Fruit fly (Drosophila melanogaster) whole organism, embryonic: ENCODE data around the gene Ciz1.

Source experiments
- Bteb2 ChIP-seq: fragments of 200-800 bp; sonication (Bioruptor generic); optimal IDR thresholded peaks from 2 replicates; lab custom pipeline; 2016; ENCODE audit warnings: missing biosample characterization, missing genetic modification characterization
- C15 ChIP-seq: fragments of 200-800 bp; sonication (Bioruptor generic); IDR thresholded peaks from 3 replicates; pipeline ENCODE4 v1.3.6; 2022; ENCODE audit warnings: missing biosample characterization, missing genetic modification characterization
- CG10274 ChIP-seq: fragments of 200-800 bp; sonication (Bioruptor generic); optimal IDR thresholded peaks from 3 replicates; lab custom pipeline; 2017; ENCODE audit warnings: missing biosample characterization, mild to moderate bottlenecking, missing genetic modification characterization
- CG10321 ChIP-seq: fragments of 200-800 bp; sonication (Bioruptor generic); IDR thresholded peaks from 2 replicates; pipeline ENCODE4 v1.3.6; 2022; ENCODE audit warnings: missing biosample characterization, missing genetic modification characterization
- CG12744 ChIP-seq: fragments of 200-800 bp; sonication (Bioruptor generic); optimal IDR thresholded peaks from 2 replicates; lab custom pipeline; 2016; ENCODE audit warnings: missing biosample characterization, missing genetic modification characterization
- CG13894 ChIP-seq: fragments of 200-800 bp; sonication (Bioruptor generic); optimal IDR thresholded peaks from 3 replicates; lab custom pipeline; 2018; ENCODE audit warnings: missing biosample characterization, mild to moderate bottlenecking, missing genetic modification characterization, moderate library complexity
- CG14441 ChIP-seq: fragments of 200-800 bp; sonication (Bioruptor generic); IDR thresholded peaks from 2 replicates; pipeline ENCODE4 v1.3.6; 2022; ENCODE audit warnings: missing biosample characterization, missing genetic modification characterization
- CG17568 ChIP-seq: fragments of 200-800 bp; sonication (Bioruptor generic); optimal IDR thresholded peaks from 2 replicates; lab custom pipeline; 2018; ENCODE audit warnings: missing biosample characterization, mild to moderate bottlenecking, missing genetic modification characterization, moderate library complexity
- CG1832 ChIP-seq: fragments of 200-800 bp; sonication (Bioruptor generic); optimal IDR thresholded peaks from 2 replicates; lab custom pipeline; 2017; ENCODE audit warnings: missing biosample characterization, mild to moderate bottlenecking, missing genetic modification characterization, inconsistent platforms
- CG2116 ChIP-seq: fragments of 200-800 bp; sonication (Bioruptor generic); optimal IDR thresholded peaks from 3 replicates; lab custom pipeline; 2018; ENCODE audit warnings: missing biosample characterization, mild to moderate bottlenecking, missing genetic modification characterization
- CG32772 ChIP-seq: fragments of 200-800 bp; sonication (Bioruptor generic); IDR thresholded peaks from 2 replicates; pipeline ENCODE4 v1.3.6; 2022; ENCODE audit warnings: missing biosample characterization, missing genetic modification characterization
- CG4404 ChIP-seq: fragments of 200-800 bp; sonication (Bioruptor generic); IDR thresholded peaks from 2 replicates; pipeline ENCODE4 v1.3.6; 2022; ENCODE audit warnings: missing biosample characterization, missing genetic modification characterization
- CG4820 ChIP-seq: fragments of 200-800 bp; sonication (Bioruptor generic); optimal IDR thresholded peaks from 3 replicates; lab custom pipeline; 2016; ENCODE audit warnings: missing biosample characterization, missing genetic modification characterization
- CG5180 ChIP-seq: fragments of 200-800 bp; sonication (Bioruptor generic); optimal IDR thresholded peaks from 3 replicates; lab custom pipeline; 2017; ENCODE audit warnings: missing biosample characterization, missing genetic modification characterization, mild to moderate bottlenecking, moderate library complexity, missing genetic modification reagents
- CG6689 ChIP-seq: fragments of 200-800 bp; sonication (Bioruptor generic); IDR thresholded peaks from 2 replicates; pipeline ENCODE4 v1.3.6; 2022; ENCODE audit warnings: missing biosample characterization, missing genetic modification characterization
- CG7745 ChIP-seq: fragments of 200-800 bp; sonication (Bioruptor generic); optimal IDR thresholded peaks from 2 replicates; lab custom pipeline; 2018; ENCODE audit warnings: missing biosample characterization, mild to moderate bottlenecking, missing genetic modification characterization, moderate library complexity
- CG8944 ChIP-seq: fragments of 200-800 bp; sonication (Bioruptor generic); optimal IDR thresholded peaks from 3 replicates; lab custom pipeline; 2016; ENCODE audit warnings: missing biosample characterization, missing genetic modification characterization
- CG9817 ChIP-seq: fragments of 200-800 bp; sonication (Bioruptor generic); optimal IDR thresholded peaks from 2 replicates; lab custom pipeline; 2018; ENCODE audit warnings: missing biosample characterization, mild to moderate bottlenecking, missing genetic modification characterization, moderate library complexity
- CTCF ChIP-seq: fragments of 200-800 bp; sonication (Bioruptor generic); optimal IDR thresholded peaks from 2 replicates; lab custom pipeline; 2017; ENCODE audit warnings: missing biosample characterization, mild to moderate bottlenecking, missing genetic modification characterization, moderate library complexity
- Deaf1 ChIP-seq: fragments of 200-800 bp; optimal IDR thresholded peaks from 3 replicates; lab custom pipeline; 2019; ENCODE audit warnings: missing biosample characterization, mild to moderate bottlenecking, missing genetic modification characterization, moderate library complexity
- Ets65A ChIP-seq: fragments of 200-800 bp; sonication (Bioruptor generic); peaks from one replicate; lab custom pipeline; 2016; ENCODE audit warnings: missing biosample characterization, missing genetic modification characterization
- Hmx ChIP-seq: fragments of 200-800 bp; sonication (Bioruptor generic); optimal IDR thresholded peaks from 2 replicates; lab custom pipeline; 2016; ENCODE audit warnings: missing biosample characterization, missing genetic modification characterization
- Nf-YA ChIP-seq: fragments of 200-800 bp; sonication (Bioruptor generic); IDR thresholded peaks from 2 replicates; pipeline ENCODE4 v1.3.6; 2022; ENCODE audit warnings: missing biosample characterization, missing genetic modification characterization
- Optix ChIP-seq: fragments of 200-800 bp; sonication (Bioruptor generic); IDR thresholded peaks from 3 replicates; pipeline ENCODE4 v1.3.6; 2022; ENCODE audit warnings: missing biosample characterization, missing genetic modification characterization
- abd-A ChIP-seq: fragments of 200-800 bp; sonication (Bioruptor generic); optimal IDR thresholded peaks from 3 replicates; lab custom pipeline; 2019; ENCODE audit warnings: missing biosample characterization, mild to moderate bottlenecking, missing genetic modification characterization, moderate library complexity
- amos ChIP-seq: fragments of 200-800 bp; sonication (Bioruptor generic); IDR thresholded peaks from 2 replicates; pipeline ENCODE4 v1.3.6; 2022; ENCODE audit warnings: missing biosample characterization, missing genetic modification characterization; ENCODE audit not compliant: partially characterized antibody
- crc ChIP-seq: fragments of 200-800 bp; sonication (Bioruptor generic); optimal IDR thresholded peaks from 2 replicates; lab custom pipeline; 2016; ENCODE audit warnings: missing biosample characterization, missing genetic modification characterization
- gce ChIP-seq: fragments of 200-800 bp; sonication (Bioruptor generic); IDR thresholded peaks from 3 replicates; pipeline ENCODE4 v1.3.6; 2022; ENCODE audit warnings: missing biosample characterization, missing genetic modification characterization
- gfzf ChIP-seq: fragments of 200-800 bp; sonication (Bioruptor generic); optimal IDR thresholded peaks from 2 replicates; lab custom pipeline; 2016; ENCODE audit warnings: missing biosample characterization, mild to moderate bottlenecking, missing genetic modification characterization, moderate library complexity
- hbn ChIP-seq: fragments of 200-800 bp; sonication (Bioruptor generic); IDR thresholded peaks from 2 replicates; pipeline ENCODE4 v1.3.6; 2022; ENCODE audit warnings: missing biosample characterization, missing genetic modification characterization; ENCODE audit not compliant: partially characterized antibody
- lola ChIP-seq, 3 experiments: fragments of >200 bp in 2 of 3; fragments of 200-800 bp in 1 of 3; sonication (Bioruptor generic) in 1 of 3; optimal IDR thresholded peaks; 2 replicates each; lab custom pipeline; 2017 to 2019; ENCODE audit warnings: missing biosample characterization in 3 of 3, missing genetic modification characterization in 3 of 3, mild to moderate bottlenecking in 1 of 3, moderate library complexity in 1 of 3
- maf-S ChIP-seq: fragments of 200-800 bp; sonication (Bioruptor generic); optimal IDR thresholded peaks from 2 replicates; lab custom pipeline; 2016; ENCODE audit warnings: missing biosample characterization, missing genetic modification characterization
- onecut ChIP-seq: fragments of 200-800 bp; sonication (Bioruptor generic); IDR thresholded peaks from 2 replicates; pipeline ENCODE4 v1.3.6; 2022; ENCODE audit warnings: missing biosample characterization, missing genetic modification characterization
- p53 ChIP-seq: fragments of 200-800 bp; sonication (Bioruptor generic); optimal IDR thresholded peaks from 2 replicates; lab custom pipeline; 2016; ENCODE audit warnings: missing biosample characterization, missing genetic modification characterization
- phol ChIP-seq: fragments of 200-800 bp; sonication (Bioruptor generic); optimal IDR thresholded peaks from 3 replicates; lab custom pipeline; 2018; ENCODE audit warnings: missing biosample characterization, mild to moderate bottlenecking, missing genetic modification characterization, moderate library complexity
- ranshi ChIP-seq: fragments of 200-800 bp; sonication (Bioruptor generic); IDR thresholded peaks from 2 replicates; pipeline ENCODE4 v1.3.6; 2022; ENCODE audit warnings: missing biosample characterization, missing genetic modification characterization
- rib ChIP-seq: fragments of 200-800 bp; sonication (Bioruptor generic); IDR thresholded peaks from 2 replicates; pipeline ENCODE4 v1.3.6; 2022; ENCODE audit warnings: missing biosample characterization, missing genetic modification characterization
- scrt ChIP-seq: fragments of 200-800 bp; sonication (Bioruptor generic); optimal IDR thresholded peaks from 2 replicates; lab custom pipeline; 2018; ENCODE audit warnings: missing biosample characterization, mild to moderate bottlenecking, missing genetic modification characterization, moderate library complexity
- sqz ChIP-seq: fragments of 200-800 bp; sonication (Bioruptor generic); optimal IDR thresholded peaks from 3 replicates; lab custom pipeline; 2018; ENCODE audit warnings: missing biosample characterization, mild to moderate bottlenecking, missing genetic modification characterization
- wor ChIP-seq: fragments of 200-800 bp; sonication (Bioruptor generic); IDR thresholded peaks from 2 replicates; pipeline ENCODE4 v1.3.6; 2022; ENCODE audit warnings: missing biosample characterization, missing genetic modification characterization

The Ciz1 gene

DNA sequence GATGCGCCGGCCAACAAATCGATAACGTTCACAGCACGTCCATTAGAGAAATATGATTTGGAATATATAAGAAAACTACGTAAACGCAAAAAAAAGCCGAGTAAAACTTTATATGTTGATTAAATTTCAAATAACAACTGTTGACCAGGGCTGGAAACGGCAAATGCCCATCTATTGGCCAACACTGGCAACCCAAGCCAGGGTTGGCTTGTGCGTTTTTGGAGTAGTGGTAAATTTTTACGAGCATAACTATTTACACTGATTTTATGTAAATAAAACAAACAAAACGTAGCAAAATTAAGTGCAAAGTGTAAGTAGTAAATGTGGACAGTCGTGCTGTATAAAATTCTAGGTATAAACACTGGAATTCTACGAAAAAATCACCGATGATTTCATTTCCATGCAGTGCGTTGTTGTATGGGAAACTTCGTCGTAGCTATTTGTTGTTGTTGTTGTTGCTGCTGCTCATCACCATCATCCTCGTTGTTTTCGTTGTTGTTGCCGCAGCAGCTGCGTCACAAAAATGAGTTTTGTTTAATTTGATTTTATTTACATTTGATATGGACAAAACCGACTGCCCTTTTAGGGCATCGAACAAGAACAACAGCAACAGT, 34.7 kb downstream of the Ciz1 start, which contains the start of gene nudE (continued):
- no peak for TF ChIP-seq sqz (GFP tag; lab: Kevin White, UChicago)
- TF ChIP-seq scrt (GFP tag; lab: Kevin White, UChicago), result no peak
- peak; percentile 26 for TF ChIP-seq CG2116 (GFP tag; lab: Kevin White, UChicago)
- no peak for TF ChIP-seq Optix (GFP tag; lab: Robert Waterston, UW)
- TF ChIP-seq ranshi (GFP tag; lab: Robert Waterston, UW), result 0 out of 2 replicates have a peak, but pooled peaks have one; percentile 35
- TF ChIP-seq CG6689, result no peak
- no peak for TF ChIP-seq Hmx (GFP tag; lab: Kevin White, UChicago)
- peak; percentile 32 for TF ChIP-seq CG9817 (tag; lab: Kevin White, UChicago)
- no peak for TF ChIP-seq CG32772 (GFP tag; lab: Robert Waterston, UW)
- TF ChIP-seq CG7745, result no peak
- peak; percentile 46 for TF ChIP-seq maf-S (GFP tag; lab: Kevin White, UChicago)
- no peak for TF ChIP-seq gfzf (GFP tag; lab: Kevin White, UChicago)
- peak; percentile 28 for TF ChIP-seq Bteb2 (GFP tag; lab: Kevin White, UChicago)
- TF ChIP-seq CG1832 (GFP tag; lab: Kevin White, UChicago), result no peak
- peak; percentile 49 for TF ChIP-seq CTCF (GFP tag; lab: Kevin White, UChicago)
- peak; percentile 24 for TF ChIP-seq phol
- peak; percentile 28 for TF ChIP-seq CG4820 (GFP tag; lab: Kevin White, UChicago)
- TF ChIP-seq hbn (GFP tag; lab: Robert Waterston, UW), result no peak
- 0 out of 2 replicates have a peak, but pooled peaks have one; percentile 22 for TF ChIP-seq amos (GFP tag; lab: Robert Waterston, UW)
- 0 out of 2 replicates have a peak, but pooled peaks have one; percentile 30 for TF ChIP-seq CG14441
- TF ChIP-seq rib (GFP tag; lab: Robert Waterston, UW), result no peak
- peak; percentile 41 for TF ChIP-seq CG8944
- no peak for TF ChIP-seq p53
- no peak for TF ChIP-seq CG17568 (GFP tag; lab: Kevin White, UChicago)
- no peak for TF ChIP-seq gce (GFP tag; lab: Robert Waterston, UW)
- TF ChIP-seq Nf-YA (GFP tag; lab: Robert Waterston, UW), result no peak
- no peak for TF ChIP-seq C15 (GFP tag; lab: Robert Waterston, UW)
- no peak for TF ChIP-seq CG12744
- TF ChIP-seq CG5180 (GFP tag; lab: Kevin White, UChicago), result no peak

dm6 chr3L:9904988-9905387, 40.5 kb downstream of the Ciz1 start:
- TF ChIP-seq lola (GFP tag; optimal IDR thresholded peaks at IDR 0.05; lab: Kevin White, UChicago) (no peak), scrt (GFP tag; lab: Kevin White, UChicago) (peak; percentile 72), abd-A (tag; lab: Kevin White, UChicago) (peak; percentile 35), CG13894 (tag; lab: Kevin White, UChicago) (peak; percentile 21), onecut (peak; percentile 76), crc (GFP tag; lab: Kevin White, UChicago) (no peak), Ets65A (GFP tag; lab: Kevin White, UChicago) (peak; percentile 8)

DNA sequence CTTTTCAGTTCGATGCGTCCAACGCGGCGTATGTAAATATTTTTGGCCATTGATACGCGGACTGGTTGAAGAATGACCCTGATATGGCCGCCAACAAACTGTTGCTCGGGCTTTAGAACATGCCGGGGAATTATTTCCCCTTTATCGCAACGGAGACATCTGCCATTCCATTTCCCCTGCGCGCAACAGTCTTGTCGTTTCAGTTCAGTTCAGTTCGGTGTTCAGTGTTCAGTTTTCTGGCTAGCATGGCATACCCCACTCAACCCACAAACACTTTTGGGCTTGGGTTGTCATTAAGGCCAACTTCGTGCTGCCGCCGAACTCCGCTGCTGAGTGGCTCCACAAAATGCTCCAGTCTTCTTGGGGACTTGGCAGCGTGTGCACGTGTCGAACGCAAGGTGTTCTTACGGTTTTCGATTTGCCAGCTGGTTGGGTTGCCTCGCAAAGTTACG, 43.3 kb downstream of the Ciz1 start, which contains the start of gene bma:
Gene bma (plus strand): TSS at position 402 of the 452 bp plus-strand sequence.
- TF ChIP-seq CG4404 (GFP tag; lab: Robert Waterston, UW) (no peak), wor (GFP tag; lab: Robert Waterston, UW) (no peak), CG10321 (GFP tag; lab: Robert Waterston, UW) (no peak), scrt (GFP tag; lab: Kevin White, UChicago) (peak; percentile 97), Deaf1 (tag; lab: Kevin White, UChicago) (peak; percentile 75), CG5180 (GFP tag; lab: Kevin White, UChicago) (peak; percentile 88), abd-A (tag; lab: Kevin White, UChicago) (peak; percentile 11), CG10274 (GFP tag; lab: Kevin White, UChicago) (no peak)
